Fruit fly (Drosophila melanogaster): ENCODE results near the gene CG46510.
"Not testable (repeated sequence)": the region's sequence is repeated elsewhere in the genome, so short reads cannot be mapped to it uniquely, and the experiment has no call there.

- not testable (repeated sequence) for TF ChIP-seq CG17806 (tag; optimal IDR thresholded peaks at IDR 0.05); CG4496 (GFP tag; IDR thresholded peaks at IDR 0.05)
Observed at dm6 chrX:22177205-22177604, at the start of gene CG46510.

Data from whole organism, pupa.